Worm (Caenorhabditis elegans) whole organism, L4 larva: ENCODE measurements around the gene glb-27.

Experiments
- T20F7.1 ChIP-seq: fragments of 200-800 bp; sonication (Bioruptor generic); optimal IDR thresholded peaks from 2 replicates; lab custom pipeline; 2018; ENCODE audit warnings: mild to moderate bottlenecking, missing genetic modification characterization, missing compliant biosample characterization
- aly-2 ChIP-seq: sonication (generic microtip); optimal IDR thresholded peaks from 2 replicates; lab custom pipeline; 2018; ENCODE audit warnings: missing biosample characterization, missing genetic modification characterization
- ceh-82 ChIP-seq: sonication (generic microtip); optimal IDR thresholded peaks from 2 replicates; lab custom pipeline; 2017; ENCODE audit warnings: missing biosample characterization, missing genetic modification characterization
- egl-27 ChIP-seq: sonication (generic microtip); optimal IDR thresholded peaks from 3 replicates; lab custom pipeline; 2017; ENCODE audit warnings: missing biosample characterization, missing genetic modification reagents, missing genetic modification characterization
- fos-1 ChIP-seq: fragments of 150-350 bp; optimal IDR thresholded peaks from 2 replicates; lab custom pipeline; 2014; ENCODE audit warnings: missing biosample characterization, missing genetic modification characterization
- lsy-2 ChIP-seq, 2 experiments: fragments of 150-350 bp in 1 of 2; sonication (generic microtip) in 1 of 2; optimal IDR thresholded peaks; 2 replicates each; lab custom pipeline; 2014 to 2017; ENCODE audit warnings: missing biosample characterization in 2 of 2, missing genetic modification characterization in 2 of 2
- nhr-28 ChIP-seq: fragments of 150-350 bp; optimal IDR thresholded peaks from 2 replicates; lab custom pipeline; 2014; ENCODE audit warnings: missing biosample characterization, missing genetic modification characterization
- set-16 ChIP-seq: fragments of 200-800 bp; sonication (Bioruptor generic); IDR thresholded peaks from 2 replicates; pipeline ENCODE4 v1.3.6; 2022; ENCODE audit warnings: missing genetic modification reagents, missing genetic modification characterization, missing compliant biosample characterization
- zfp-3 ChIP-seq: fragments of 200-800 bp; sonication (Bioruptor generic); conservative IDR thresholded peaks from 2 replicates; pipeline ENCODE4 v1.3.6; 2022; ENCODE audit warnings: missing genetic modification reagents, missing genetic modification characterization, missing compliant biosample characterization

- TF ChIP-seq fos-1 (no peak), aly-2 (tag; lab: Kevin White, UChicago) (no peak), ceh-82 (tag; lab: Kevin White, UChicago) (no peak), nhr-28 (tag; lab: Kevin White, UChicago) (no peak), set-16 (GFP tag; lab: Robert Waterston, UW) (no peak), egl-27 (no peak), T20F7.1 (GFP tag; lab: Kevin White, UChicago) (no peak), lsy-2 (tag; optimal IDR thresholded peaks at IDR 0.05; lab: Kevin White, UChicago) (no peak), zfp-3 (GFP tag; lab: Robert Waterston, UW) (no peak)
These were observed 24.1 kb downstream of the glb-27 start for ce11 chrII:8532015-8532414.
